Worm (Caenorhabditis elegans) whole organism, L1 larva: Measurements from ENCODE around the gene lido-15.

Experiments used
- fkh-10 ChIP-seq: sonication (generic microtip); optimal IDR thresholded peaks from 2 replicates; lab custom pipeline; 2017; ENCODE audit warnings: missing biosample characterization, missing genetic modification reagents, missing genetic modification characterization
- isw-1 ChIP-seq: fragments of 200-800 bp; sonication (Bioruptor generic); IDR thresholded peaks from 2 replicates; pipeline ENCODE4 v1.3.6; 2022; ENCODE audit warnings: missing genetic modification characterization, missing compliant biosample characterization
- lin-13 ChIP-seq: fragments of 150-350 bp; optimal IDR thresholded peaks from 2 replicates; lab custom pipeline; 2014; ENCODE audit warnings: missing biosample characterization, missing genetic modification reagents, missing genetic modification characterization
- mdl-1 ChIP-seq, 2 experiments: fragments of 150-350 bp; optimal IDR thresholded peaks; 2 replicates each; lab custom pipeline; 2014 to 2017; ENCODE audit warnings: missing biosample characterization in 2 of 2, missing genetic modification characterization in 2 of 2, inconsistent platforms in 1 of 2
- mep-1 ChIP-seq: fragments of 150-350 bp; optimal IDR thresholded peaks from 2 replicates; lab custom pipeline; 2014; ENCODE audit warnings: missing biosample characterization, missing genetic modification characterization
- nhr-11 ChIP-seq: fragments of 150-350 bp; optimal IDR thresholded peaks from 2 replicates; lab custom pipeline; 2014; ENCODE audit warnings: missing biosample characterization, missing genetic modification characterization
- nhr-76 ChIP-seq: sonication (generic microtip); optimal IDR thresholded peaks from 2 replicates; lab custom pipeline; 2017; ENCODE audit warnings: missing biosample characterization, missing genetic modification characterization
- nhr-77 ChIP-seq: fragments of 150-350 bp; optimal IDR thresholded peaks from 2 replicates; lab custom pipeline; 2014; ENCODE audit warnings: missing biosample characterization, missing genetic modification characterization
- nhr-84 ChIP-seq: sonication (generic microtip); optimal IDR thresholded peaks from 2 replicates; lab custom pipeline; 2017; ENCODE audit warnings: missing biosample characterization, missing genetic modification characterization
- sox-4 ChIP-seq: sonication (generic microtip); optimal IDR thresholded peaks from 2 replicates; lab custom pipeline; 2016; ENCODE audit warnings: missing genetic modification characterization, missing compliant biosample characterization
- zag-1 ChIP-seq: fragments of 150-350 bp; optimal IDR thresholded peaks from 2 replicates; lab custom pipeline; 2014; ENCODE audit warnings: missing biosample characterization, missing genetic modification characterization
- ztf-11 ChIP-seq, 2 experiments: sonication (generic microtip); optimal IDR thresholded peaks; 2 replicates each; lab custom pipeline; 2016 to 2017; ENCODE audit warnings: missing genetic modification characterization in 2 of 2, missing biosample characterization in 1 of 2, missing compliant biosample characterization in 1 of 2
- ztf-4 ChIP-seq: fragments of 150-350 bp; optimal IDR thresholded peaks from 2 replicates; lab custom pipeline; 2014; ENCODE audit warnings: missing biosample characterization, missing genetic modification characterization

- TF ChIP-seq zag-1 (no peak), nhr-77 (tag; lab: Kevin White, UChicago) (no peak), sox-4 (tag; lab: Kevin White, UChicago) (no peak), ztf-11 (tag; optimal IDR thresholded peaks at IDR 0.05; lab: Kevin White, UChicago) (no peak), nhr-84 (tag; lab: Kevin White, UChicago) (no peak), isw-1 (GFP tag; lab: Robert Waterston, UW) (no peak), fkh-10 (GFP tag; lab: Kevin White, UChicago) (no peak), nhr-11 (no peak), nhr-76 (tag; lab: Kevin White, UChicago) (no peak), ztf-4 (no peak), lin-13 (GFP tag; lab: Kevin White, UChicago) (no peak), mep-1 (tag; lab: Kevin White, UChicago) (no peak), mdl-1 (tag; optimal IDR thresholded peaks at IDR 0.05; lab: Kevin White, UChicago) (no peak)
These were observed 11.8 kb downstream of the lido-15 start, which contains the start of gene skr-15 for ce11 chrII:3823855-3824254.
